Worm (Caenorhabditis elegans) whole organism, L3 larva: Measurements from ENCODE around the gene K01B6.4.

ENCODE experiments used
- ZK546.5 ChIP-seq: sonication (generic microtip); optimal IDR thresholded peaks from 2 replicates; lab custom pipeline; 2017; ENCODE audit warnings: missing biosample characterization, missing genetic modification characterization
- ceh-28 ChIP-seq: fragments of 150-350 bp; optimal IDR thresholded peaks from 2 replicates; lab custom pipeline; 2014; ENCODE audit warnings: missing biosample characterization, missing genetic modification reagents, missing genetic modification characterization
- egl-27 ChIP-seq: sonication (generic microtip); optimal IDR thresholded peaks from 4 replicates; lab custom pipeline; 2017; ENCODE audit warnings: missing biosample characterization, missing genetic modification reagents, missing genetic modification characterization
- lin-15B ChIP-seq: fragments of 150-350 bp; optimal IDR thresholded peaks from 2 replicates; lab custom pipeline; 2014; ENCODE audit warnings: missing biosample characterization, missing genetic modification characterization
- nhr-11 ChIP-seq: fragments of 150-350 bp; optimal IDR thresholded peaks from 2 replicates; lab custom pipeline; 2014; ENCODE audit warnings: missing biosample characterization, missing genetic modification characterization
- nhr-237 ChIP-seq: fragments of 150-350 bp; optimal IDR thresholded peaks from 2 replicates; lab custom pipeline; 2014; ENCODE audit warnings: missing biosample characterization, missing genetic modification characterization
- nhr-28 ChIP-seq: fragments of 150-350 bp; optimal IDR thresholded peaks from 2 replicates; lab custom pipeline; 2014; ENCODE audit warnings: missing biosample characterization, missing genetic modification characterization
- nhr-76 ChIP-seq: fragments of 150-350 bp; sonication (generic microtip); optimal IDR thresholded peaks from 5 replicates; lab custom pipeline; 2014; ENCODE audit warnings: missing biosample characterization, missing genetic modification characterization
- pha-4 ChIP-seq: fragments of 150-350 bp; optimal IDR thresholded peaks from 2 replicates; lab custom pipeline; 2014; ENCODE audit warnings: missing biosample characterization, missing genetic modification reagents, missing genetic modification characterization
- sea-2 ChIP-seq: fragments of 150-350 bp; sonication (generic microtip); optimal IDR thresholded peaks from 4 replicates; lab custom pipeline; 2014; ENCODE audit warnings: missing biosample characterization, missing genetic modification reagents, missing genetic modification characterization
- snpc-4 ChIP-seq: fragments of 150-350 bp; optimal IDR thresholded peaks from 2 replicates; lab custom pipeline; 2014; ENCODE audit warnings: missing biosample characterization, missing genetic modification characterization
- unc-62 ChIP-seq: fragments of 150-350 bp; sonication (generic microtip); optimal IDR thresholded peaks from 4 replicates; lab custom pipeline; 2014; ENCODE audit warnings: missing biosample characterization, missing genetic modification reagents, missing genetic modification characterization
- ztf-11 ChIP-seq: fragments of 150-350 bp; optimal IDR thresholded peaks from 2 replicates; lab custom pipeline; 2014; ENCODE audit warnings: missing biosample characterization, missing genetic modification characterization
- ztf-4 ChIP-seq: fragments of 150-350 bp; optimal IDR thresholded peaks from 2 replicates; lab custom pipeline; 2014; ENCODE audit warnings: missing biosample characterization, missing genetic modification characterization

ce11 chrIII:9277803-9278202 is 19.4 kb downstream of the K01B6.4 start:
- TF ChIP-seq nhr-11 (no peak), lin-15B (tag; lab: Kevin White, UChicago) (no peak), sea-2 (no peak), ceh-28 (tag; lab: Kevin White, UChicago) (no peak), ztf-11 (no peak), pha-4 (tag; lab: Kevin White, UChicago) (no peak), unc-62 (GFP tag; lab: Kevin White, UChicago) (no peak), ztf-4 (tag; lab: Kevin White, UChicago) (no peak), nhr-76 (no peak), nhr-237 (tag; lab: Kevin White, UChicago) (no peak), egl-27 (tag; lab: Kevin White, UChicago) (no peak), nhr-28 (tag; lab: Kevin White, UChicago) (no peak), ZK546.5 (tag; lab: Kevin White, UChicago) (no peak), snpc-4 (no peak)
